3 fruit fly cellular contexts compared by ENCODE assay signal in genomic region chrX:21604956-21605502, dm6.
TF ChIP-seq lines count a peak whose summit lies in the region.

TSS of gene GCS2alpha (minus strand) at chrX:21605264.

- no peak for TF ChIP-seq CTCF in whole organism, embryonic (GFP tag; optimal IDR thresholded peaks at IDR 0.05; lab: Kevin White, UChicago)

TF ChIP-seq in whole organism, embryonic, 481 proteins besides CTCF, POLR2A, EP300 and RAD21 (continues in another document):
- no peak for TF ChIP-seq CG17385 (GFP tag; optimal IDR thresholded peaks at IDR 0.05; lab: Kevin White, UChicago)
- TF ChIP-seq CG3995 (GFP tag; optimal IDR thresholded peaks at IDR 0.05; lab: Kevin White, UChicago), result no peak
- no peak for TF ChIP-seq Lhr (GFP tag; optimal IDR thresholded peaks at IDR 0.05; lab: Kevin White, UChicago)
- TF ChIP-seq Optix (GFP tag; IDR thresholded peaks at IDR 0.05; lab: Robert Waterston, UW), result no peak
- no peak for TF ChIP-seq CG7372 (GFP tag; IDR thresholded peaks at IDR 0.05; lab: Robert Waterston, UW)
- no peak for TF ChIP-seq CG3065 (GFP tag; optimal IDR thresholded peaks at IDR 0.05; lab: Kevin White, UChicago)
- TF ChIP-seq sob (GFP tag; IDR thresholded peaks at IDR 0.05; lab: Robert Waterston, UW), result no peak
- no peak for TF ChIP-seq CG12155 (GFP tag; optimal IDR thresholded peaks at IDR 0.05; lab: Kevin White, UChicago)
- no peak for TF ChIP-seq Side (GFP tag; optimal IDR thresholded peaks at IDR 0.05; lab: Kevin White, UChicago)
- peak; percentile 62 for TF ChIP-seq pzg (GFP tag; optimal IDR thresholded peaks at IDR 0.05; lab: Kevin White, UChicago)
- peak in 1 of 2 experiments; percentile 32 for TF ChIP-seq crp (GFP tag; optimal IDR thresholded peaks at IDR 0.05; lab: Kevin White, UChicago)
- TF ChIP-seq CG7271 (tag; optimal IDR thresholded peaks at IDR 0.05; lab: Kevin White, UChicago), result no peak
- no peak for TF ChIP-seq CG6683 (GFP tag; optimal IDR thresholded peaks at IDR 0.05; lab: Kevin White, UChicago)
- no peak; the same call in 1 of the 2 replicates for TF ChIP-seq MBD-R2 (GFP tag; IDR thresholded peaks at IDR 0.05; lab: Robert Waterston, UW)
- TF ChIP-seq CG2116 (GFP tag; optimal IDR thresholded peaks at IDR 0.05; lab: Kevin White, UChicago), result peak; percentile 8
- TF ChIP-seq pb (GFP tag; optimal IDR thresholded peaks at IDR 0.05; lab: Kevin White, UChicago), result no peak
- no peak for TF ChIP-seq mirr (GFP tag; optimal IDR thresholded peaks at IDR 0.05; lab: Kevin White, UChicago)
- no peak for TF ChIP-seq Ets97D (GFP tag; optimal IDR thresholded peaks at IDR 0.05; lab: Kevin White, UChicago)
- peak; percentile 30 for TF ChIP-seq CG4617 (GFP tag; optimal IDR thresholded peaks at IDR 0.05; lab: Kevin White, UChicago; ENCODE audit: borderline replicate concordance)
- TF ChIP-seq tna (GFP tag; IDR thresholded peaks at IDR 0.05; lab: Robert Waterston, UW; ENCODE audit: partially characterized antibody), result no peak
- no peak for TF ChIP-seq CG10267 (tag; optimal IDR thresholded peaks at IDR 0.05; lab: Kevin White, UChicago)
- TF ChIP-seq ttk (GFP tag; IDR thresholded peaks at IDR 0.05; lab: Robert Waterston, UW), result no peak
- TF ChIP-seq mld (GFP tag; IDR thresholded peaks at IDR 0.05; lab: Robert Waterston, UW; ENCODE audit: partially characterized antibody), result no peak
- TF ChIP-seq tin (GFP tag; optimal IDR thresholded peaks at IDR 0.05; lab: Kevin White, UChicago), result no peak
- no peak for TF ChIP-seq sr (GFP tag; IDR thresholded peaks at IDR 0.05; lab: Robert Waterston, UW)
- TF ChIP-seq vfl (GFP tag; optimal IDR thresholded peaks at IDR 0.05; lab: Kevin White, UChicago), result no peak
- TF ChIP-seq vvl (GFP tag; IDR thresholded peaks at IDR 0.05; lab: Robert Waterston, UW), result no peak
- TF ChIP-seq Atf-2 (GFP tag; optimal IDR thresholded peaks at IDR 0.05; lab: Kevin White, UChicago), result no peak
- TF ChIP-seq Hey (tag; optimal IDR thresholded peaks at IDR 0.05; lab: Kevin White, UChicago), result no peak
- TF ChIP-seq ac (GFP tag; optimal IDR thresholded peaks at IDR 0.05; lab: Kevin White, UChicago), result no peak
- TF ChIP-seq PHDP (tag; optimal IDR thresholded peaks at IDR 0.05; lab: Kevin White, UChicago), result no peak

TF ChIP-seq in whole organism, prepupa, 60 proteins besides CTCF, POLR2A, EP300 and RAD21:
- TF ChIP-seq Eip78C (GFP tag; lab: Kevin White, UChicago) (peak; percentile 69), esn (GFP tag; optimal IDR thresholded peaks at IDR 0.05; lab: Kevin White, UChicago) (peak; percentile 2), CG32006 (GFP tag; optimal IDR thresholded peaks at IDR 0.05; lab: Kevin White, UChicago) (no peak), ss (GFP tag; optimal IDR thresholded peaks at IDR 0.05; lab: Kevin White, UChicago) (peak in 1 of 2 experiments; percentile 0), CG6854 (GFP tag; optimal IDR thresholded peaks at IDR 0.05; lab: Kevin White, UChicago) (peak; percentile 18), cyc (GFP tag; optimal IDR thresholded peaks at IDR 0.05; lab: Kevin White, UChicago) (no peak), fkh (GFP tag; optimal IDR thresholded peaks at IDR 0.05; lab: Kevin White, UChicago) (peak; percentile 7)

TF ChIP-seq in whole organism, wandering third instar larva, 38 proteins besides CTCF, POLR2A, EP300 and RAD21:
- peak; percentile 2 for TF ChIP-seq h (GFP tag; optimal IDR thresholded peaks at IDR 0.05; lab: Kevin White, UChicago)
- no peak for TF ChIP-seq jim (GFP tag; optimal IDR thresholded peaks at IDR 0.05; lab: Kevin White, UChicago)
- no peak for TF ChIP-seq Rel (GFP tag; optimal IDR thresholded peaks at IDR 0.05; lab: Kevin White, UChicago)
- TF ChIP-seq Rel (tag; optimal IDR thresholded peaks at IDR 0.05; lab: Kevin White, UChicago), result peak; percentile 4
- TF ChIP-seq OdsH (GFP tag; optimal IDR thresholded peaks at IDR 0.05; lab: Kevin White, UChicago), result no peak

Comparison
In these comparisons a context has a peak if more than half of its experiments do, and no peak if none do; other contexts are left out.
1. Of the 7 proteins assayed by ChIP-seq in both whole organism, embryonic and whole organism, prepupa: peak only in whole organism, embryonic: none; only in whole organism, prepupa: CG6854; in both: none; in neither: 6.